Worm (Caenorhabditis elegans): ENCODE data around the gene swsn-6.

Gene swsn-6

DNA sequence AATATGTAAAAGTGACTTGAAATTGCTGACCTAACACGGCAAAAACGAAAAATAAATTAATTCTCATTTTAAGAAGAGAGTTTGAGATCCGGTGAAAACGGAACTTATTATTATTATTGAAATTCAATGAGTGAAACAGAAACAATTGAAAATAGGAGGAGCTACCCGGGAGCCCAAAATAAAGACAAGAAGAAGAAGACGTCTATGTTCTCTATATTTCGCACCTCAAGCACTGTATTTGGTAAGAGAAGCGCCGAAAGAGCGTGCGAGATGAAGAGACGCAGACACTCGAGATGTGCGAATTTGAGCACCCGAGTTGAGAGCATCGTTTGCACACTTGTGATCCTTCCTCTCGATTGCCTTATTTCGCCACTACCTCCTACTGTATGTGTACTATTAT, 20.9 kb downstream of the swsn-6 start, which contains the start of gene spp-7:
Gene spp-7 (minus strand): TSS at position 101 of the 400 bp plus-strand sequence.
- TF ChIP-seq klf-2 (GFP tag; conservative IDR thresholded peaks at IDR 0.05) = no peak
- no peak for TF ChIP-seq T22C8.4 (GFP tag; IDR thresholded peaks at IDR 0.05)

DNA sequence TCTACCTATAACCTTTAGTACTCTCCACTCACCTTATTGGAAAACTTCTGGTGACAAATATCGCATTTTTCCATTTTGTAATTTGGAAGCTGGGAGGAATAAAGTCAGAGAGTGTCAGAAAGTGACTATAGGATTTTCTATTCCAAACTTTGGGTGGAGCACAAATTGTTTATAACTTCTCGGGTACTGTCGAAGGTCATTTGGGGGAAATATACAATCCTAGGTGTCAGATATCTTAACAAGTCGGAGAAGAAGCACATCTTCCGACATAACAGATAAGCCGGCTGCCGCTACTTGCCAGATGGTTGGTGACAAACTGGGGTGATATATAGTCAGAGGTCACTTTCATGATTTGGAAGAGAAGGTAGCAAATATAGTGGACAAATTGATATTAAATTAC, 24.3 kb downstream of the swsn-6 start, which contains the start of gene ehn-3:
Gene ehn-3 (minus strand): TSS at position 101 of the 400 bp plus-strand sequence.
- TF ChIP-seq cog-1 (tag; optimal IDR thresholded peaks at IDR 0.05) (no peak), flt-1 (GFP tag; IDR thresholded peaks at IDR 0.05) (no peak), T22C8.4 (GFP tag; IDR thresholded peaks at IDR 0.05) (no peak), ztf-23 (GFP tag; IDR thresholded peaks at IDR 0.05) (no peak), ref-1 (GFP tag; conservative IDR thresholded peaks at IDR 0.05) (no peak), klf-2 (GFP tag; conservative IDR thresholded peaks at IDR 0.05) (no peak), tab-1 (GFP tag; IDR thresholded peaks at IDR 0.05) (no peak)

DNA sequence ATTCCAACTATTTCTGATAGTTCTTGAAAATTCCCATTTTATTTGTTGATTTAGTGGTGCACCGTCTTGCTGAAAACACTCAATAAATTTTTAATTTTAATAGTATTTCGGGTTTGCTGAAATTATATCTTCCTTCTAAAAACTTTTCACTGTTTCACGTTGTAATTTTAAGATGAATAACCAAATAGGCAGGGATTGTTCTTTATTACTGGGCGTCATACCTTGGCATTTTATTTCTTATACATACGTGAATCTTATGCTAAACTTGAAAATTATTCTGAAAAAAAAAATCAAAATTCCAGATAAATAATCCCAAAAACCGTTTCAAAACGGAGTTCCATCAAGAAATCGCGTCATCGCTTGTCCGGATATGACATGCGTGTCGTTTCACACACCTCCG, 43.9 kb downstream of the swsn-6 start, which contains the start of gene mgl-3:
Gene mgl-3 (plus strand): TSS at position 301 of the 400 bp plus-strand sequence.
- no peak for TF ChIP-seq ztf-29 (GFP tag; IDR thresholded peaks at IDR 0.05)
- TF ChIP-seq ref-1 (GFP tag; conservative IDR thresholded peaks at IDR 0.05) = no peak
- no peak for TF ChIP-seq T22C8.4 (GFP tag; IDR thresholded peaks at IDR 0.05)
- TF ChIP-seq cog-1 (tag; optimal IDR thresholded peaks at IDR 0.05) = no peak
- no peak for TF ChIP-seq klf-2 (GFP tag; conservative IDR thresholded peaks at IDR 0.05)
- TF ChIP-seq med-1 (GFP tag; optimal IDR thresholded peaks at IDR 0.05; ENCODE audit: insufficient read depth) = no peak
- TF ChIP-seq ztf-23 (GFP tag; IDR thresholded peaks at IDR 0.05) = no peak
- no peak for TF ChIP-seq tab-1 (GFP tag; IDR thresholded peaks at IDR 0.05)
- no peak for TF ChIP-seq flt-1 (GFP tag; IDR thresholded peaks at IDR 0.05)

Data from whole organism, midembryonic.